Fruit fly (Drosophila melanogaster) whole organism, embryonic: ENCODE measurements around the gene Rtnl1.

ENCODE experiments used
- Blimp-1 ChIP-seq: fragments of 200-800 bp; sonication (Bioruptor generic); optimal IDR thresholded peaks from 3 replicates; lab custom pipeline; 2018; ENCODE audit warnings: missing biosample characterization, missing genetic modification characterization, mild to moderate bottlenecking, moderate library complexity, missing genetic modification reagents
- CG1024 ChIP-seq: fragments of 200-800 bp; sonication (Bioruptor generic); IDR thresholded peaks from 2 replicates; pipeline ENCODE4 v1.3.6; 2022; ENCODE audit warnings: missing biosample characterization, missing genetic modification characterization
- CG11695 ChIP-seq: fragments of 200-800 bp; sonication (Bioruptor generic); IDR thresholded peaks from 3 replicates; pipeline ENCODE4 v1.3.6; 2022; ENCODE audit warnings: missing biosample characterization, missing genetic modification characterization
- CG1832 ChIP-seq: fragments of 200-800 bp; sonication (Bioruptor generic); optimal IDR thresholded peaks from 2 replicates; lab custom pipeline; 2017; ENCODE audit warnings: missing biosample characterization, mild to moderate bottlenecking, missing genetic modification characterization, inconsistent platforms
- CG18599 ChIP-seq: fragments of 200-800 bp; sonication (Bioruptor generic); optimal IDR thresholded peaks from 3 replicates; lab custom pipeline; 2017; ENCODE audit warnings: missing biosample characterization, missing genetic modification characterization, mild to moderate bottlenecking, moderate library complexity, missing genetic modification reagents
- CG2120 ChIP-seq: fragments of 200-800 bp; sonication (Bioruptor generic); optimal IDR thresholded peaks from 3 replicates; lab custom pipeline; 2016; ENCODE audit warnings: missing biosample characterization, missing genetic modification characterization
- CG2875 ChIP-seq: fragments of 200-800 bp; sonication (Bioruptor generic); optimal IDR thresholded peaks from 2 replicates; lab custom pipeline; 2017; ENCODE audit warnings: missing biosample characterization, mild to moderate bottlenecking, missing genetic modification characterization, missing genetic modification reagents
- CG31365 ChIP-seq: fragments of 200-800 bp; sonication (Bioruptor generic); optimal IDR thresholded peaks from 2 replicates; lab custom pipeline; 2018; ENCODE audit warnings: missing biosample characterization, mild to moderate bottlenecking, missing genetic modification characterization
- CG3281 ChIP-seq: fragments of 200-800 bp; sonication (Bioruptor generic); optimal IDR thresholded peaks from 3 replicates; lab custom pipeline; 2017; ENCODE audit warnings: missing biosample characterization, mild to moderate bottlenecking, missing genetic modification characterization
- CG3407 ChIP-seq: fragments of 200-800 bp; sonication (Bioruptor generic); optimal IDR thresholded peaks from 2 replicates; lab custom pipeline; 2018; ENCODE audit warnings: missing biosample characterization, mild to moderate bottlenecking, missing genetic modification characterization
- CG3995 ChIP-seq: fragments of 200-800 bp; sonication (Bioruptor generic); optimal IDR thresholded peaks from 3 replicates; lab custom pipeline; 2016; ENCODE audit warnings: missing biosample characterization, missing genetic modification characterization
- CG4424 ChIP-seq: fragments of 200-800 bp; sonication (Bioruptor generic); optimal IDR thresholded peaks from 3 replicates; lab custom pipeline; 2016; ENCODE audit warnings: missing biosample characterization, missing genetic modification characterization
- CG7372 ChIP-seq: fragments of 200-800 bp; sonication (Bioruptor generic); IDR thresholded peaks from 2 replicates; pipeline ENCODE4 v1.3.6; 2022; ENCODE audit warnings: missing biosample characterization, missing genetic modification characterization
- CG9932 ChIP-seq: fragments of 200-800 bp; sonication (Bioruptor generic); IDR thresholded peaks from 2 replicates; pipeline ENCODE4 v1.3.6; 2022; ENCODE audit warnings: missing biosample characterization, missing genetic modification characterization
- Deaf1 ChIP-seq: fragments of 200-800 bp; optimal IDR thresholded peaks from 3 replicates; lab custom pipeline; 2019; ENCODE audit warnings: missing biosample characterization, mild to moderate bottlenecking, missing genetic modification characterization, moderate library complexity
- Drgx ChIP-seq: fragments of 200-800 bp; sonication (Bioruptor generic); IDR thresholded peaks from 2 replicates; pipeline ENCODE4 v1.3.6; 2022; ENCODE audit warnings: missing biosample characterization, missing genetic modification characterization
- Ets65A ChIP-seq: fragments of 200-800 bp; sonication (Bioruptor generic); peaks from one replicate; lab custom pipeline; 2016; ENCODE audit warnings: missing biosample characterization, missing genetic modification characterization
- Gsc ChIP-seq: fragments of 200-800 bp; sonication (Bioruptor generic); IDR thresholded peaks from 2 replicates; pipeline ENCODE4 v1.3.6; 2022; ENCODE audit warnings: missing biosample characterization, missing genetic modification characterization
- HLH4C ChIP-seq: fragments of 200-800 bp; sonication (Bioruptor generic); IDR thresholded peaks from 3 replicates; pipeline ENCODE4 v1.3.6; 2022; ENCODE audit warnings: missing biosample characterization, missing genetic modification characterization; ENCODE audit not compliant: partially characterized antibody
- Jarid2 ChIP-seq: fragments of 200-800 bp; sonication (Bioruptor generic); optimal IDR thresholded peaks from 3 replicates; lab custom pipeline; 2017; ENCODE audit warnings: mild to moderate bottlenecking, missing biosample characterization, missing genetic modification reagents, missing genetic modification characterization
- Meics ChIP-seq: fragments of 200-800 bp; sonication (Bioruptor generic); optimal IDR thresholded peaks from 2 replicates; lab custom pipeline; 2017; ENCODE audit warnings: missing biosample characterization, mild to moderate bottlenecking, missing genetic modification characterization
- NFAT ChIP-seq: fragments of 200-800 bp; sonication (Bioruptor generic); IDR thresholded peaks from 2 replicates; pipeline ENCODE4 v1.3.6; 2022; ENCODE audit warnings: missing biosample characterization, missing genetic modification characterization
- Rfx ChIP-seq: fragments of 200-800 bp; sonication (Bioruptor generic); IDR thresholded peaks from 2 replicates; pipeline ENCODE4 v1.3.6; 2022; ENCODE audit warnings: missing biosample characterization, missing genetic modification characterization
- ato ChIP-seq: fragments of 200-800 bp; sonication (Bioruptor generic); IDR thresholded peaks from 2 replicates; pipeline ENCODE4 v1.3.6; 2022; ENCODE audit warnings: missing biosample characterization, missing genetic modification characterization; ENCODE audit not compliant: partially characterized antibody
- corto ChIP-seq: fragments of 200-800 bp; sonication (Bioruptor generic); optimal IDR thresholded peaks from 2 replicates; lab custom pipeline; 2016; ENCODE audit warnings: missing biosample characterization, mild to moderate bottlenecking, missing genetic modification characterization, moderate library complexity
- cwo ChIP-seq: fragments of 200-800 bp; sonication (Bioruptor generic); optimal IDR thresholded peaks from 3 replicates; lab custom pipeline; 2017; ENCODE audit warnings: missing biosample characterization, missing genetic modification characterization, mild to moderate bottlenecking, moderate library complexity, missing genetic modification reagents
- exex ChIP-seq: fragments of 200-800 bp; sonication (Bioruptor generic); optimal IDR thresholded peaks from 4 replicates; lab custom pipeline; 2018; ENCODE audit warnings: missing biosample characterization, mild to moderate bottlenecking, missing genetic modification characterization, moderate library complexity
- gcm2 ChIP-seq: fragments of 200-800 bp; sonication (Bioruptor generic); optimal IDR thresholded peaks from 2 replicates; lab custom pipeline; 2016; ENCODE audit warnings: missing biosample characterization, missing genetic modification characterization
- lab ChIP-seq: fragments of 200-800 bp; sonication (Bioruptor generic); optimal IDR thresholded peaks from 3 replicates; lab custom pipeline; 2017; ENCODE audit warnings: missing biosample characterization, missing genetic modification characterization, mild to moderate bottlenecking, moderate library complexity, missing genetic modification reagents
- lola ChIP-seq, 3 experiments: fragments of >200 bp in 2 of 3; fragments of 200-800 bp in 1 of 3; sonication (Bioruptor generic) in 1 of 3; optimal IDR thresholded peaks; 2 replicates each; lab custom pipeline; 2017 to 2019; ENCODE audit warnings: missing biosample characterization in 3 of 3, missing genetic modification characterization in 3 of 3, mild to moderate bottlenecking in 1 of 3, moderate library complexity in 1 of 3
- mld ChIP-seq: fragments of 200-800 bp; sonication (Bioruptor generic); IDR thresholded peaks from 3 replicates; pipeline ENCODE4 v1.3.6; 2022; ENCODE audit warnings: missing biosample characterization, missing genetic modification characterization; ENCODE audit not compliant: partially characterized antibody
- otp ChIP-seq: fragments of 200-800 bp; sonication (Bioruptor generic); IDR thresholded peaks from 3 replicates; pipeline ENCODE4, ENCODE4 v1.3.6; 2022; ENCODE audit warnings: missing biosample characterization, missing genetic modification characterization
- peb ChIP-seq: fragments of 200-800 bp; sonication (Bioruptor generic); IDR thresholded peaks from 2 replicates; pipeline ENCODE4 v1.3.6; 2022; ENCODE audit warnings: missing biosample characterization, missing genetic modification characterization
- pnt ChIP-seq: fragments of 200-800 bp; sonication (Bioruptor generic); optimal IDR thresholded peaks from 3 replicates; lab custom pipeline; 2016; ENCODE audit warnings: missing biosample characterization, missing genetic modification characterization
- sc ChIP-seq, 3 experiments: fragments of >200 bp in 2 of 3; fragments of 200-800 bp in 1 of 3; sonication (Bioruptor generic) in 1 of 3; optimal IDR thresholded peaks; 2 replicates in 2 of 3; 3 replicates in 1 of 3; lab custom pipeline; 2017; ENCODE audit warnings: mild to moderate bottlenecking in 1 of 3, missing biosample characterization in 1 of 3, missing genetic modification characterization in 1 of 3, missing genetic modification reagents in 1 of 3
- sens ChIP-seq: fragments of 200-800 bp; sonication (Bioruptor generic); peaks from one replicate; lab custom pipeline; 2016; ENCODE audit warnings: missing biosample characterization, missing genetic modification characterization
- shn ChIP-seq: fragments of 200-800 bp; sonication (Bioruptor generic); optimal IDR thresholded peaks from 3 replicates; lab custom pipeline; 2016; ENCODE audit warnings: missing biosample characterization, missing genetic modification characterization
- slbo ChIP-seq: fragments of 200-800 bp; sonication (Bioruptor generic); IDR thresholded peaks from 2 replicates; pipeline ENCODE4 v1.3.6; 2022; ENCODE audit warnings: missing biosample characterization, missing genetic modification characterization
- sqz ChIP-seq: fragments of 200-800 bp; sonication (Bioruptor generic); optimal IDR thresholded peaks from 3 replicates; lab custom pipeline; 2018; ENCODE audit warnings: missing biosample characterization, mild to moderate bottlenecking, missing genetic modification characterization
- sr ChIP-seq: fragments of 200-800 bp; sonication (Bioruptor generic); IDR thresholded peaks from 3 replicates; pipeline ENCODE4 v1.3.6; 2022; ENCODE audit warnings: missing biosample characterization, missing genetic modification characterization
- ttk ChIP-seq: fragments of 200-800 bp; sonication (Bioruptor generic); IDR thresholded peaks from 2 replicates; pipeline ENCODE4 v2.1.2; 2022; ENCODE audit warnings: missing biosample characterization, missing genetic modification characterization
- unc-4 ChIP-seq: fragments of 200-800 bp; sonication (Bioruptor generic); IDR thresholded peaks from 2 replicates; pipeline ENCODE4 v1.3.6; 2022; ENCODE audit warnings: missing biosample characterization, missing genetic modification characterization; ENCODE audit not compliant: partially characterized antibody

Rtnl1 gene

dm6 chr2L:5007256-5007655 lies 2.3 kb downstream of the Rtnl1 start (continued):
- TF ChIP-seq ttk (GFP tag; lab: Robert Waterston, UW) (no peak), HLH4C (GFP tag; lab: Robert Waterston, UW) (no peak), otp (GFP tag; lab: Robert Waterston, UW) (no peak), CG2120 (peak; percentile 24), exex (no peak), Jarid2 (GFP tag; lab: Kevin White, UChicago) (no peak), CG18599 (GFP tag; lab: Kevin White, UChicago) (no peak), Rfx (GFP tag; lab: Robert Waterston, UW) (peak; percentile 8; the same call in 1 of the 2 replicates), Ets65A (no peak), ato (GFP tag; lab: Robert Waterston, UW) (no peak), CG11695 (GFP tag; lab: Robert Waterston, UW) (0 out of 3 replicates have a peak, but pooled peaks have one; percentile 18), slbo (GFP tag; lab: Robert Waterston, UW) (peak; percentile 40; the same call in 1 of the 2 replicates), sqz (GFP tag; lab: Kevin White, UChicago) (no peak), mld (GFP tag; lab: Robert Waterston, UW) (no peak), CG4424 (no peak), lab (peak; percentile 21), Drgx (GFP tag; lab: Robert Waterston, UW) (0 out of 2 replicates have a peak, but pooled peaks have one; percentile 9), CG31365 (tag; lab: Kevin White, UChicago) (no peak), NFAT (GFP tag; lab: Robert Waterston, UW) (no peak), Meics (GFP tag; lab: Kevin White, UChicago) (peak; percentile 7), Blimp-1 (GFP tag; lab: Kevin White, UChicago) (no peak), CG1024 (GFP tag; lab: Robert Waterston, UW) (no peak), sens (GFP tag; lab: Kevin White, UChicago) (peak; percentile 17), CG3281 (peak; percentile 20), CG2875 (GFP tag; lab: Kevin White, UChicago) (no peak), CG1832 (GFP tag; lab: Kevin White, UChicago) (no peak), shn (GFP tag; lab: Kevin White, UChicago) (no peak), CG9932 (GFP tag; lab: Robert Waterston, UW) (peak; percentile 20; the same call in 1 of the 2 replicates), Deaf1 (tag; lab: Kevin White, UChicago) (no peak), pnt (GFP tag; lab: Kevin White, UChicago) (no peak), Gsc (GFP tag; lab: Robert Waterston, UW) (no peak), sc (optimal IDR thresholded peaks at IDR 0.05; lab: Kevin White, UChicago) (no peak), sc (GFP tag; optimal IDR thresholded peaks at IDR 0.05; lab: Kevin White, UChicago) (no peak), peb (GFP tag; lab: Robert Waterston, UW) (no peak), CG7372 (GFP tag; lab: Robert Waterston, UW) (no peak), CG3995 (no peak), CG3407 (GFP tag; lab: Kevin White, UChicago) (no peak), unc-4 (GFP tag; lab: Robert Waterston, UW) (no peak), corto (GFP tag; lab: Kevin White, UChicago) (no peak), cwo (GFP tag; lab: Kevin White, UChicago) (peak; percentile 14)

dm6 chr2L:5006323-5006722 lies 3.2 kb downstream of the Rtnl1 start:
- TF ChIP-seq gcm2 (GFP tag; lab: Kevin White, UChicago) (no peak), peb (GFP tag; lab: Robert Waterston, UW) (no peak), sr (GFP tag; lab: Robert Waterston, UW) (peak; percentile 24; the same call in 1 of the 3 replicates), lola (GFP tag; optimal IDR thresholded peaks at IDR 0.05; lab: Kevin White, UChicago) (no peak), sens (GFP tag; lab: Kevin White, UChicago) (peak; percentile 55)
